Fruit fly (Drosophila melanogaster): Measurements from ENCODE around the gene p130CAS.

p130CAS gene

dm6 chr3L:178913-179488 lies 26.3 kb downstream of the p130CAS start, which contains the start of gene Vdup1:
Vdup1 (minus strand) TSS chr3L:178963.
- TF ChIP-seq usp (GFP tag; optimal IDR thresholded peaks at IDR 0.05) (no peak), CG8478 (optimal IDR thresholded peaks at IDR 0.05) (no peak), Dll (optimal IDR thresholded peaks at IDR 0.05) (no peak), EcR (GFP tag; optimal IDR thresholded peaks at IDR 0.05) (no peak), pan (optimal IDR thresholded peaks at IDR 0.05) (no peak), psq (optimal IDR thresholded peaks at IDR 0.05) (no peak)

DNA sequence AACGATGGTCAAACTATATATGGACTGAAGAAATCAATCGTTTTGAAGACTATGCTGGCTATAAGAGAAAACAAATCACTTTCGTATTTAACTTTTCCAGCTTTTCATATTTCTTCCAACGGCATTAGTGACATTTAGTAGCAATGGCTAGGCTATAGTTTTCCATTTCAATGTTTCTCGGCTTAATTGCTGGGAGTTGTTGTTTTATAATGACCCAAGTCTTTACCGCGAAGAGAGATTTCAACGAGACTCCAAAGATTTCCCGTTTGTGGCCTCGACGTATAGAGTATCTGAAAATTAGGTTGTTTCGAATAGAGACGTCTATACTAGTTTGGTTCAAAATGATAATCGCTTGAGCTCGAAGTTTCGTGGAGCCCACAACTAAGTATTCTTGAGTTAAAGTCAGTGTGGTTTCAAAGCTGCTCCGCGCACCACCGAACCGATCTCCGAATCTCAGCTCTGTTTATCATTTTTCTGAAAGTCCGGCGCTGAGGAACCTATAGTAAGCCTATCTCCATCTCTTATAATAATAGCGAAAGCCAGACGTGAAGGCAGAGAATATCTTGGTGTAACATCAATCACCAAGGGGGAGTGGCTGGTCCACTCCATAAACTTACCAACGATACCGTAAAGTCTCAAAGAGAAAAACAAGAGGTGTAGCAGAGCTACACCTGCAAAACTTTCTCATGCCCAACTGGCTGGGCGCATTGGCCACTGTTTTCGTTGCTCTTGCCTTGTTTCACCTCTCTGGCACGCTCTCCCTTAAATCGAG lies 27.0 kb downstream of the p130CAS start, which contains the start of gene CG13875:
CG13875 (plus strand) TSS at position 434 of the 772 bp plus-strand sequence.
- TF ChIP-seq EcR (GFP tag; optimal IDR thresholded peaks at IDR 0.05), result no peak
- no peak for TF ChIP-seq pan (optimal IDR thresholded peaks at IDR 0.05)
- no peak for TF ChIP-seq psq (optimal IDR thresholded peaks at IDR 0.05)
- no peak for TF ChIP-seq usp (GFP tag; optimal IDR thresholded peaks at IDR 0.05)
- TF ChIP-seq Dll (optimal IDR thresholded peaks at IDR 0.05), result no peak
- no peak for TF ChIP-seq CG8478 (optimal IDR thresholded peaks at IDR 0.05)

dm6 chr3L:180262-180543 lies 27.5 kb downstream of the p130CAS start:
- TF ChIP-seq psq (optimal IDR thresholded peaks at IDR 0.05), result no peak
- TF ChIP-seq CG8478 (optimal IDR thresholded peaks at IDR 0.05), result no peak
- no peak for TF ChIP-seq Dll (optimal IDR thresholded peaks at IDR 0.05)
- TF ChIP-seq pan (optimal IDR thresholded peaks at IDR 0.05), result no peak
- no peak for TF ChIP-seq usp (GFP tag; optimal IDR thresholded peaks at IDR 0.05)
- no peak for TF ChIP-seq EcR (GFP tag; optimal IDR thresholded peaks at IDR 0.05)

DNA sequence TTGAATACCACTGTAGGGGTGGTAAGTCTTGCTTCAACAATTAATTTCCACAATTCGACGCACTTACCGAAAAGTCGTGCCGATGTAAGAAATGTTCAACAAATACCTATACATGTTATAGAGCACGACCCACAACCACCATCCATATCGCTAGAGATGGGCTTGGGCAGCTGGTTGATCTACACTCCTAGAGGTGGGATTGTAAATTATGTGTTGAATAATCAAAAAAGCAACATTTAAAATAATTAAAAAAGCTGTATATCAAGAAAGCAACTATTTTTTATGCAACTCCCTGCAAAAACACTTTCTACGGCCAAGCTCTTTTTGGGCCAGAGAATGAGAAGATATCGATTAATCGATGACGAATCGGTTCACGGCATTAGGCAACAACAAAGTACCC lies 31.6 kb downstream of the p130CAS start, which contains the start of the genes CG34140, Mkp and Mtch:
CG34140 (minus strand) TSS at position 174 of the 400 bp plus-strand sequence.
Mkp (minus strand) TSS at position 290 of the 400 bp plus-strand sequence.
Mtch (plus strand) TSS at position 376 of the 400 bp plus-strand sequence.
- TF ChIP-seq pan (optimal IDR thresholded peaks at IDR 0.05) (no peak), usp (GFP tag; optimal IDR thresholded peaks at IDR 0.05) (no peak), CG8478 (optimal IDR thresholded peaks at IDR 0.05) (no peak), EcR (GFP tag; optimal IDR thresholded peaks at IDR 0.05) (no peak), Dll (optimal IDR thresholded peaks at IDR 0.05) (no peak), psq (optimal IDR thresholded peaks at IDR 0.05) (no peak)

- TF ChIP-seq pan (optimal IDR thresholded peaks at IDR 0.05) (no peak), CG8478 (optimal IDR thresholded peaks at IDR 0.05) (peak; percentile 51), psq (optimal IDR thresholded peaks at IDR 0.05) (no peak), Dll (optimal IDR thresholded peaks at IDR 0.05) (no peak)
These were observed 46.5 kb downstream of the p130CAS start for dm6 chr3L:199050-199745.

DNA sequence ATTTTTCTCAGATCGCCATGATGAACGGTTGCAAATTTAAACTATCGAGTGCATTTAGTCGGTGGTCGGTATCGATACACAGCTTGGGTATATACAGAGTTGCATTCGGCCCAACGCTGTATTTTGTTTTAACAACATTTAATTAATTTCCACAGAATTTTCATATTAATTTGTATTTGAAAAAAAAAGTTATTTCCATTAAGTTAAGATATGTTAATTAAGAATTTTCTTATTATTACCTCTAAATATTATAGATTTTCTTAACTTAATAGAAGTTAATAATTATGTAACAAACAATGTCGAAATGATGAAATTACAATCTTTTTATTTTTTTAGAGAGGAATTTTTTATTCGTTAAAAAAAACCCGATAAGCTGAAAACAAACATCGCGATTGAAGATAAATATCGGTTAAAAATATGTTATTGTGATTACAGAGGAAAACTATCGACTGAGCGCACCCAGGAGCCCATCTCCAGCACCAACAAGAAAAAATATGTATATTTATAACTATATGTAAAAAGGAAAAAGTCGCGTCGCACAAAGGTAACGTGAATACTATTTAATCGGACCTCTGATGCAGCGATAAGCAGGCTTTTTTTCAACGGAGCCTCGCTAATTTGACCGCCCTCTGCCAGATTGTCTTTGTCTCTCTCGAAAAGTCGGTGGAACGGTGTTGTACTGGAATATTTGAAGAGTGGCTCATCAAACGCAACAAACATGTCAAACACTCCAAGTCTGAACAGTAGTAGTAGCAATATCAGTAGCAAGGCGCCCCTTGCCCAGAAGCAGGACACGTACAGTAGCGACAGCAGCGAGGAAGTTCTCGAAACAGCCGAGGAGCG lies 47.3 kb downstream of the p130CAS start, which contains the start of the genes rno and mri:
rno (minus strand) TSS at position 9 of the 843 bp plus-strand sequence.
mri (plus strand) TSS at position 421 of the 843 bp plus-strand sequence.
- no peak for TF ChIP-seq EcR (GFP tag; optimal IDR thresholded peaks at IDR 0.05)
- TF ChIP-seq CG8478 (optimal IDR thresholded peaks at IDR 0.05), result no peak
- TF ChIP-seq pan (optimal IDR thresholded peaks at IDR 0.05), result no peak
- TF ChIP-seq Dll (optimal IDR thresholded peaks at IDR 0.05), result no peak
- TF ChIP-seq usp (GFP tag; optimal IDR thresholded peaks at IDR 0.05), result no peak

DNA sequence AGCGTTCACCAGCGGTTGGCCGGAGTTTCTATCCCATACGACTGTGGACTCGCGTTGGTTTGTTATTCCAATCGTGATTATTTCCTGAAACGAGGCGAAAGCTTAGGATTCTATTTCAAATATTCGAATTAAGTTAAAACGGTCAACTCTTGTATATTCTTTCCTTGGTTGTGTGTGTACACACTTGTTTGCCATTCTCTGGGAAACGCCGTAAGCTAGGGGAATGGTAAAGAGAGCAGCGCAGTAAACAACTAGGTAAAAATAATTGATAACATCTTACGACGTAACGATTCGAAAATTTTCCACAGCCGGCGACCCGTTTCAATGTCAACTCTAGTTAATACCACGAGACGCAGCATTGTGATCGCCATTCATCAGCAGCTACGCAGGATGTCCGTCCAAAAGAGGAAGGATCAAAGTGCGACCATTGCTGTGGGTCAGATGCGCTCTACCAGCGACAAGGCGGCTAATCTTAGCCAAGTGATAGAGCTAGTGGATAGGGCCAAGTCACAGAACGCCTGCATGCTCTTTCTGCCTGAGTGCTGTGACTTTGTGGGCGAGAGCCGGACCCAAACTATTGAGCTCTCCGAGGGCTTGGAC lies 51.0 kb downstream of the p130CAS start, which contains the start of gene NitFhit:
NitFhit (plus strand) TSS at position 195 of the 600 bp plus-strand sequence.
- no peak for TF ChIP-seq CG8478 (optimal IDR thresholded peaks at IDR 0.05)
- TF ChIP-seq EcR (GFP tag; optimal IDR thresholded peaks at IDR 0.05), result no peak
- no peak for TF ChIP-seq Dll (optimal IDR thresholded peaks at IDR 0.05)
- TF ChIP-seq pan (optimal IDR thresholded peaks at IDR 0.05), result no peak
- TF ChIP-seq psq (optimal IDR thresholded peaks at IDR 0.05), result no peak
- TF ChIP-seq usp (GFP tag; optimal IDR thresholded peaks at IDR 0.05), result no peak

DNA sequence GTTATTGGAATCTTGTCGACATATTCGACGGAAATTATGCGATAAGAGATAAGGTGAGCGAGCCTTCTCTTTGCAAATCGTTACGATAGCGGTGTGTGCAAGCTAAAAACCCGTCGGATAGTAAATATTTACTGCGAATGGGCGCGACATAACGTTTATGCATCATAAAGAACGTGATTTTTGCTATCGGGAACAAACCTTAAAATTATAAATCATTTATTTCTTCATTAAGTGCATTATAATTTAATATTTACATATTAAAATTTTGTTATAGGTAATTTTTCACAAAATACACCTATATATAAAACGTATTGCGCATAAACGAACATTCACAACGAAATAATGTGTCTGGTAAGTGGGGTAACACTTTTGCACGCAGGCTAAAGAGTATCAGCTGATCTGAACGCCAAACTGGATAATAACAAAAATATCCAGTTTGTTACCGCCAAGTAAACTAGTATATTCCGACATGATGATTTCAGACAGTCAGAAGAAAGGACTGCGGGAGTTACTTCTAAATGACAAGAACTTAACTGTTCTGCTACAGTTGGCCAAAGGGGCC lies 53.1 kb downstream of the p130CAS start, which contains the start of the genes Gk1 and CG13876:
Gk1 (minus strand) TSS at position 122 of the 562 bp plus-strand sequence.
CG13876 (plus strand) TSS at position 412 of the 562 bp plus-strand sequence.
- TF ChIP-seq EcR (GFP tag; optimal IDR thresholded peaks at IDR 0.05) (no peak), Dll (optimal IDR thresholded peaks at IDR 0.05) (no peak), CG8478 (optimal IDR thresholded peaks at IDR 0.05) (no peak), psq (optimal IDR thresholded peaks at IDR 0.05) (no peak), pan (optimal IDR thresholded peaks at IDR 0.05) (no peak), usp (GFP tag; optimal IDR thresholded peaks at IDR 0.05) (no peak)

DNA sequence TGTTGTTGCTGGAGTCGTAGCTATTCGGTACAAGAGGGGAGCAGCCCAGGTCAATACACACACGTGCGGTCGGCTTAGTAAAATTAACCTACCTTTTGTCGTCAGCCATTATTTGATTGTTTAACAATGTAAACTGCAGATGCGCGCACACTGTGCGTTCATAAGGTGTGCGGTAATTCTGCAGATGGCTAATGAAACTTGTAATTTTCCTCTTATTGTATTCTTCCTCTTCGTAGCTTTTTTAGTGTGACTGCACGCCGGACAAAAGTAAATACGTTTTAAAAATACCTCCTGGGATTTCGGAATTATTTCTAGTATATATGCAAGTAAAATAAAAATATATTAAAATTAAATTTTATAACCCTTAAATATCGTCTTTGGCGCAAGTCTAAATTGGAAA lies 58.5 kb downstream of the p130CAS start, which contains the start of gene Prp4k:
Prp4k (minus strand) TSS at position 258 of the 400 bp plus-strand sequence.
- TF ChIP-seq psq (optimal IDR thresholded peaks at IDR 0.05), result no peak
- no peak for TF ChIP-seq usp (GFP tag; optimal IDR thresholded peaks at IDR 0.05)
- TF ChIP-seq pan (optimal IDR thresholded peaks at IDR 0.05), result no peak
- TF ChIP-seq Dll (optimal IDR thresholded peaks at IDR 0.05), result no peak
- no peak for TF ChIP-seq CG8478 (optimal IDR thresholded peaks at IDR 0.05)
- TF ChIP-seq EcR (GFP tag; optimal IDR thresholded peaks at IDR 0.05), result no peak

DNA sequence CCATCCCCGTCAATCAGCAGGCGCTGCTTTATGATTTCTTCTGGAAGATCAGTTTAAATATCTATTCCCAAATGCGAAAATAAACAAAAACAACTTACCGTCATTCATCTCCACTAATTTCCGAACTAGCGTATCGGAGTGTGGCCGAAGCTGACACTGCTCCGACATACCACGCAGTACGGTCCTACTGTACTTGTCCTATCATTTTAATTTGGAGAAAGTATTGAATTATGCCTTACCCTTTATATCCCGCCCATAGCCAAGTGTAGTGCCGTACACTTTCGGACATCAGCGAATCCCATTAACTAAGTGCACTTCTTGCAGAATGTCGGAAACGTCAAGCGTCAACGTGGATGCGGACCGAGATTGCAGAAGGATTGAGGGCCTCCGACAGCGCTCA lies 59.8 kb downstream of the p130CAS start, which contains the start of the genes thoc7 and Dis3l2:
thoc7 (minus strand) TSS at position 168 of the 400 bp plus-strand sequence.
Dis3l2 (plus strand) TSS at position 190 of the 400 bp plus-strand sequence.
- TF ChIP-seq EcR (GFP tag; optimal IDR thresholded peaks at IDR 0.05), result no peak
- TF ChIP-seq CG8478 (optimal IDR thresholded peaks at IDR 0.05), result no peak
- TF ChIP-seq psq (optimal IDR thresholded peaks at IDR 0.05), result no peak
- no peak for TF ChIP-seq Dll (optimal IDR thresholded peaks at IDR 0.05)
- no peak for TF ChIP-seq usp (GFP tag; optimal IDR thresholded peaks at IDR 0.05)

Measured in whole organism.